Worm (Caenorhabditis elegans) whole organism, L4 larva: Measurements from ENCODE around the gene T21H3.1.

Source experiments
- F10B5.3 ChIP-seq: sonication (generic microtip); optimal IDR thresholded peaks from 2 replicates; lab custom pipeline; 2016; ENCODE audit warnings: mild to moderate bottlenecking, missing genetic modification characterization, missing compliant biosample characterization
- F44E2.7 ChIP-seq: fragments of 200-800 bp; sonication (Bioruptor generic); IDR thresholded peaks from 2 replicates; pipeline ENCODE4 v2.1.2; 2022; ENCODE audit warnings: missing genetic modification characterization, missing compliant biosample characterization
- Y48G9A.11 ChIP-seq: fragments of 200-800 bp; sonication (Bioruptor generic); IDR thresholded peaks from 2 replicates; pipeline ENCODE4 v1.3.6; 2022; ENCODE audit warnings: missing genetic modification reagents, missing genetic modification characterization, missing compliant biosample characterization
- ZK337.2 ChIP-seq: fragments of 200-800 bp; sonication (Bioruptor generic); IDR thresholded peaks from 2 replicates; pipeline ENCODE4 v1.3.6; 2022; ENCODE audit warnings: missing genetic modification reagents, missing genetic modification characterization, missing compliant biosample characterization
- aha-1 ChIP-seq: fragments of 150-350 bp; peaks from one replicate; lab custom pipeline; 2014; ENCODE audit warnings: missing biosample characterization, missing genetic modification characterization
- ceh-32 ChIP-seq: sonication (generic microtip); optimal IDR thresholded peaks from 2 replicates; lab custom pipeline; 2016; ENCODE audit warnings: mild to moderate bottlenecking, missing genetic modification characterization, missing compliant biosample characterization; ENCODE audit not compliant: poor library complexity
- ceh-82 ChIP-seq: sonication (generic microtip); optimal IDR thresholded peaks from 2 replicates; lab custom pipeline; 2017; ENCODE audit warnings: missing biosample characterization, missing genetic modification characterization
- ces-1 ChIP-seq: fragments of 150-350 bp; sonication (generic microtip); optimal IDR thresholded peaks from 4 replicates; lab custom pipeline; 2014; ENCODE audit warnings: missing biosample characterization, missing genetic modification reagents, missing genetic modification characterization
- cey-2 ChIP-seq: sonication (generic microtip); optimal IDR thresholded peaks from 3 replicates; lab custom pipeline; 2017; ENCODE audit warnings: missing genetic modification characterization, mild to moderate bottlenecking, missing compliant biosample characterization, antibody characterized with exemption, borderline replicate concordance; ENCODE audit not compliant: insufficient read depth
- dmd-6 ChIP-seq: fragments of 200-800 bp; sonication (Bioruptor generic); IDR thresholded peaks from 2 replicates; pipeline ENCODE4 v1.3.6; 2022; ENCODE audit warnings: missing genetic modification reagents, missing genetic modification characterization, missing compliant biosample characterization
- dmd-8 ChIP-seq: fragments of 200-800 bp; sonication (Bioruptor generic); IDR thresholded peaks from 2 replicates; pipeline ENCODE4 v1.3.6; 2022; ENCODE audit warnings: missing genetic modification characterization, missing compliant biosample characterization
- dmd-9 ChIP-seq: fragments of 200-800 bp; sonication (Bioruptor generic); IDR thresholded peaks from 2 replicates; pipeline ENCODE4 v1.3.6; 2022; ENCODE audit warnings: missing genetic modification reagents, missing genetic modification characterization, missing compliant biosample characterization
- duxl-1 ChIP-seq: sonication (generic microtip); optimal IDR thresholded peaks from 2 replicates; lab custom pipeline; 2016; ENCODE audit warnings: mild to moderate bottlenecking, missing genetic modification characterization, moderate library complexity, missing compliant biosample characterization; ENCODE audit not compliant: poor library complexity
- dve-1 ChIP-seq: sonication (generic microtip); optimal IDR thresholded peaks from 2 replicates; lab custom pipeline; 2017; ENCODE audit warnings: antibody characterized with exemption, mild to moderate bottlenecking, missing genetic modification characterization, missing compliant biosample characterization; ENCODE audit not compliant: insufficient read depth
- egl-43 ChIP-seq: fragments of 200-800 bp; sonication (Bioruptor generic); IDR thresholded peaks from 2 replicates; pipeline ENCODE4 v1.3.6; 2022; ENCODE audit warnings: missing genetic modification reagents, missing genetic modification characterization, missing compliant biosample characterization
- hlh-11 ChIP-seq: fragments of 200-800 bp; sonication (Bioruptor generic); optimal IDR thresholded peaks from 2 replicates; lab custom pipeline; 2018; ENCODE audit warnings: mild to moderate bottlenecking, missing genetic modification characterization, missing compliant biosample characterization
- lin-1 ChIP-seq: fragments of 200-800 bp; sonication (Bioruptor generic); IDR thresholded peaks from 2 replicates; pipeline ENCODE4 v1.3.6; 2022; ENCODE audit warnings: missing genetic modification reagents, missing genetic modification characterization, missing compliant biosample characterization
- lin-13 ChIP-seq: fragments of 150-350 bp; optimal IDR thresholded peaks from 2 replicates; lab custom pipeline; 2014; ENCODE audit warnings: missing biosample characterization, missing genetic modification reagents, missing genetic modification characterization
- lin-15B ChIP-seq: fragments of 150-350 bp; sonication (generic microtip); optimal IDR thresholded peaks from 3 replicates; lab custom pipeline; 2014; ENCODE audit warnings: missing biosample characterization, missing genetic modification characterization
- lsy-2 ChIP-seq, 2 experiments: fragments of 150-350 bp in 1 of 2; sonication (generic microtip) in 1 of 2; optimal IDR thresholded peaks; 2 replicates each; lab custom pipeline; 2014 to 2017; ENCODE audit warnings: missing biosample characterization in 2 of 2, missing genetic modification characterization in 2 of 2
- mdt-29 ChIP-seq: fragments of 200-800 bp; sonication (Bioruptor generic); IDR thresholded peaks from 2 replicates; pipeline ENCODE4 v1.3.6; 2022; ENCODE audit warnings: missing genetic modification reagents, missing genetic modification characterization, missing compliant biosample characterization
- mep-1 ChIP-seq: fragments of 150-350 bp; sonication (generic microtip); optimal IDR thresholded peaks from 3 replicates; lab custom pipeline; 2014; ENCODE audit warnings: missing biosample characterization, missing genetic modification characterization
- mxl-2 ChIP-seq: fragments of 200-800 bp; sonication (Bioruptor generic); conservative IDR thresholded peaks from 2 replicates; pipeline ENCODE4 v1.3.6; 2022; ENCODE audit warnings: missing genetic modification reagents, missing genetic modification characterization, missing compliant biosample characterization
- mxl-3 ChIP-seq: fragments of 200-800 bp; sonication (Bioruptor generic); optimal IDR thresholded peaks from 2 replicates; lab custom pipeline; 2018; ENCODE audit warnings: mild to moderate bottlenecking, missing genetic modification characterization, missing compliant biosample characterization
- nhr-102 ChIP-seq: sonication (generic microtip); optimal IDR thresholded peaks from 2 replicates; lab custom pipeline; 2016; ENCODE audit warnings: mild to moderate bottlenecking, missing genetic modification characterization, moderate library complexity, missing compliant biosample characterization
- nhr-11 ChIP-seq: fragments of 150-350 bp; optimal IDR thresholded peaks from 2 replicates; lab custom pipeline; 2014; ENCODE audit warnings: missing biosample characterization, missing genetic modification characterization
- nhr-111 ChIP-seq: fragments of 200-800 bp; sonication (Bioruptor generic); optimal IDR thresholded peaks from 2 replicates; lab custom pipeline; 2018; ENCODE audit warnings: mild to moderate bottlenecking, missing genetic modification characterization, missing compliant biosample characterization
- nhr-237 ChIP-seq: sonication (generic microtip); optimal IDR thresholded peaks from 2 replicates; lab custom pipeline; 2017; ENCODE audit warnings: missing biosample characterization, missing genetic modification characterization
- nhr-6 ChIP-seq: fragments of 150-350 bp; optimal IDR thresholded peaks from 2 replicates; lab custom pipeline; 2014; ENCODE audit warnings: missing biosample characterization, missing genetic modification characterization
- nhr-77 ChIP-seq: fragments of 150-350 bp; optimal IDR thresholded peaks from 2 replicates; lab custom pipeline; 2014; ENCODE audit warnings: missing biosample characterization, missing genetic modification characterization
- rbr-2 ChIP-seq: sonication (generic microtip); optimal IDR thresholded peaks from 2 replicates; lab custom pipeline; 2016; ENCODE audit warnings: missing genotype, missing genetic modification characterization, missing compliant biosample characterization
- set-16 ChIP-seq: fragments of 200-800 bp; sonication (Bioruptor generic); IDR thresholded peaks from 2 replicates; pipeline ENCODE4 v1.3.6; 2022; ENCODE audit warnings: missing genetic modification reagents, missing genetic modification characterization, missing compliant biosample characterization
- tra-1 ChIP-seq: fragments of 200-800 bp; sonication (Bioruptor generic); IDR thresholded peaks from 2 replicates; pipeline ENCODE4 v1.3.6; 2022; ENCODE audit warnings: missing genetic modification reagents, missing genetic modification characterization, missing compliant biosample characterization
- unc-130 ChIP-seq: sonication (generic microtip); optimal IDR thresholded peaks from 2 replicates; lab custom pipeline; 2016; ENCODE audit warnings: missing genetic modification reagents, missing genetic modification characterization, missing compliant biosample characterization
- unc-62 ChIP-seq, 3 experiments: fragments of 150-350 bp in 1 of 3; sonication (generic microtip); optimal IDR thresholded peaks in 2 of 3; peaks in 1 of 3; 1 replicate in 1 of 3; 2 replicates in 2 of 3; lab custom pipeline; 2014 to 2017; ENCODE audit warnings: missing biosample characterization in 3 of 3, missing genetic modification characterization in 3 of 3, missing genetic modification reagents in 3 of 3, missing genotype in 1 of 3
- vab-7 ChIP-seq: fragments of 200-800 bp; sonication (Bioruptor generic); IDR thresholded peaks from 2 replicates; pipeline ENCODE4 v1.3.6; 2022; ENCODE audit warnings: missing genetic modification reagents, missing genetic modification characterization, missing compliant biosample characterization
- zfp-2 ChIP-seq: sonication (generic microtip); optimal IDR thresholded peaks from 2 replicates; lab custom pipeline; 2016; ENCODE audit warnings: mild to moderate bottlenecking, missing genetic modification characterization, missing compliant biosample characterization

The T21H3.1 gene

ce11 chrV:1160716-1161115, 15.8 kb upstream of the T21H3.1 start:
- no peak for TF ChIP-seq nhr-111 (GFP tag; lab: Kevin White, UChicago)
- TF ChIP-seq dmd-8 (GFP tag; lab: Robert Waterston, UW) = 0 out of 2 replicates have a peak, but pooled peaks have one; percentile 21
- no peak for TF ChIP-seq lin-1 (GFP tag; lab: Robert Waterston, UW)
- TF ChIP-seq, all 104 proteins: peak for 1

ce11 chrV:1164196-1164691, 12.3 kb upstream of the T21H3.1 start, which contains the start of gene T21H3.5:
T21H3.5 (minus strand) TSS chrV:1164293.
- peak; percentile 18 for TF ChIP-seq hlh-11
- peak in 1 of 2 experiments; percentile 91 for TF ChIP-seq unc-62 (GFP tag; optimal IDR thresholded peaks at IDR 0.05 in 1 of 2; lab: Kevin White, UChicago)
- TF ChIP-seq unc-62 (tag; optimal IDR thresholded peaks at IDR 0.05; lab: Kevin White, UChicago) = no peak
- TF ChIP-seq ZK337.2 (GFP tag; lab: Robert Waterston, UW) = no peak
- no peak for TF ChIP-seq lin-13
- peak; percentile 32; the same call in 1 of the 2 replicates for TF ChIP-seq set-16 (GFP tag; lab: Robert Waterston, UW)
- TF ChIP-seq nhr-11 = no peak
- TF ChIP-seq mxl-3 (GFP tag; lab: Kevin White, UChicago) = peak; percentile 66
- TF ChIP-seq, all 104 proteins: peak for 4

- TF ChIP-seq aha-1 (tag; lab: Kevin White, UChicago) (peak; percentile 58), F44E2.7 (0 out of 2 replicates have a peak, but pooled peaks have one; percentile 7), F10B5.3 (no peak), tra-1 (GFP tag; lab: Robert Waterston, UW) (no peak), egl-43 (GFP tag; lab: Robert Waterston, UW) (0 out of 2 replicates have a peak, but pooled peaks have one; percentile 10)
- TF ChIP-seq, all 104 proteins: peak for 3
Observed at ce11 chrV:1165090-1165761, 11.3 kb upstream of the T21H3.1 start, which contains the start of gene ptr-16. ptr-16 (plus strand) TSS chrV:1165711.

ce11 chrV:1170591-1170990, 5.9 kb upstream of the T21H3.1 start:
- TF ChIP-seq unc-62 (GFP tag; optimal IDR thresholded peaks at IDR 0.05 in 1 of 2; lab: Kevin White, UChicago) = no peak
- TF ChIP-seq unc-62 (tag; optimal IDR thresholded peaks at IDR 0.05; lab: Kevin White, UChicago) = no peak
- TF ChIP-seq nhr-102 (tag; lab: Kevin White, UChicago) = no peak
- no peak for TF ChIP-seq rbr-2 (tag; lab: Kevin White, UChicago)
- no peak for TF ChIP-seq Y48G9A.11 (GFP tag; lab: Robert Waterston, UW)
- TF ChIP-seq mxl-3 (GFP tag; lab: Kevin White, UChicago) = no peak
- no peak for TF ChIP-seq cey-2 (tag; lab: Kevin White, UChicago)
- no peak for TF ChIP-seq nhr-237
- TF ChIP-seq lin-15B (tag; lab: Kevin White, UChicago) = no peak
- no peak for TF ChIP-seq mep-1
- TF ChIP-seq vab-7 = no peak
- no peak for TF ChIP-seq duxl-1 (tag; lab: Kevin White, UChicago)
- no peak for TF ChIP-seq nhr-77 (tag; lab: Kevin White, UChicago)
- no peak for TF ChIP-seq mdt-29 (GFP tag; lab: Robert Waterston, UW)
- TF ChIP-seq set-16 (GFP tag; lab: Robert Waterston, UW) = no peak

ce11 chrV:1179279-1179678, 2.8 kb downstream of the T21H3.1 start, which contains the start of gene F25A2.1:
F25A2.1 (plus strand) TSS chrV:1179579.
- TF ChIP-seq ces-1 (GFP tag; lab: Kevin White, UChicago) = no peak
- peak; percentile 51 for TF ChIP-seq dmd-6 (GFP tag; lab: Robert Waterston, UW)
- peak in 1 of 2 experiments; percentile 43 for TF ChIP-seq unc-62 (GFP tag; optimal IDR thresholded peaks at IDR 0.05 in 1 of 2; lab: Kevin White, UChicago)
- TF ChIP-seq unc-62 (tag; optimal IDR thresholded peaks at IDR 0.05; lab: Kevin White, UChicago) = no peak

ce11 chrV:1195995-1196394, 19.5 kb downstream of the T21H3.1 start, which contains the start of the genes wrb-1 and Y50D4A.4:
wrb-1 (plus strand) TSS chrV:1196072.
Y50D4A.4 (minus strand) TSS chrV:1196127.
- no peak for TF ChIP-seq ceh-82
- peak; percentile 17 for TF ChIP-seq nhr-6 (tag; lab: Kevin White, UChicago)
- TF ChIP-seq mep-1 = peak; percentile 74
- peak in 1 of 2 experiments; percentile 90 for TF ChIP-seq lsy-2 (tag; optimal IDR thresholded peaks at IDR 0.05; lab: Kevin White, UChicago)
- TF ChIP-seq unc-130 (GFP tag; lab: Kevin White, UChicago) = no peak
- no peak for TF ChIP-seq ceh-32 (tag; lab: Kevin White, UChicago)
- TF ChIP-seq mxl-2 (GFP tag; lab: Robert Waterston, UW) = no peak
- no peak for TF ChIP-seq zfp-2 (tag; lab: Kevin White, UChicago)
- TF ChIP-seq dve-1 (tag; lab: Kevin White, UChicago) = peak; percentile 53
- TF ChIP-seq dmd-9 (GFP tag; lab: Robert Waterston, UW) = no peak
- TF ChIP-seq rbr-2 (tag; lab: Kevin White, UChicago) = peak; percentile 49
- no peak for TF ChIP-seq F44E2.7
- TF ChIP-seq lin-13 = no peak
